Worm (Caenorhabditis elegans): ENCODE measurements around the gene lec-4.

DNA sequence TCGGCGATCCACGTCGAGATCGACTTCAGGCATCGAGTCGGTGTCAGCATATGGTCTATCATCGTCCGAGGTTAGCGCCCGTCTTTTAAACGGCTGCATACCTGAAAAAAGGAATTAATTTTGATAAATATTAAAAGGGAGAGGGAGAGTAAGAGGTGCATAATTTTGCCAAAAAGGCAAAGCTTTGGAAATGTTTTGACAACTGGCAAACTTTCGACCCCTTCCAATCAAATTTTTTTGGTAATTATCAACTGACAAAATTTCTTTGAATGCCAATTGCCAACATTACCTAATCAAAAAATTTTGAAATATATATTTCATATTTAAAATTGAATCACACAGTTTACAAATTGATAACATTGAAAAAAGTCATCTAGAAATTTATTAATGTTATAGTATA is 46.5 kb upstream of the lec-4 start, which contains the start of gene dpy-27:
- TF ChIP-seq aly-1 (tag; optimal IDR thresholded peaks at IDR 0.05) (no peak), scrt-1 (GFP tag; IDR thresholded peaks at IDR 0.05) (no peak), ama-1 (optimal IDR thresholded peaks at IDR 0.05) (no peak), flt-1 (GFP tag; IDR thresholded peaks at IDR 0.05) (no peak), sea-1 (GFP tag; conservative IDR thresholded peaks at IDR 0.05) (no peak), F13C5.2 (tag; optimal IDR thresholded peaks at IDR 0.05) (no peak)

All from whole organism, early embryonic.